Fruit fly (Drosophila melanogaster): ENCODE data around the gene Eip78C.

Eip78C gene

DNA sequence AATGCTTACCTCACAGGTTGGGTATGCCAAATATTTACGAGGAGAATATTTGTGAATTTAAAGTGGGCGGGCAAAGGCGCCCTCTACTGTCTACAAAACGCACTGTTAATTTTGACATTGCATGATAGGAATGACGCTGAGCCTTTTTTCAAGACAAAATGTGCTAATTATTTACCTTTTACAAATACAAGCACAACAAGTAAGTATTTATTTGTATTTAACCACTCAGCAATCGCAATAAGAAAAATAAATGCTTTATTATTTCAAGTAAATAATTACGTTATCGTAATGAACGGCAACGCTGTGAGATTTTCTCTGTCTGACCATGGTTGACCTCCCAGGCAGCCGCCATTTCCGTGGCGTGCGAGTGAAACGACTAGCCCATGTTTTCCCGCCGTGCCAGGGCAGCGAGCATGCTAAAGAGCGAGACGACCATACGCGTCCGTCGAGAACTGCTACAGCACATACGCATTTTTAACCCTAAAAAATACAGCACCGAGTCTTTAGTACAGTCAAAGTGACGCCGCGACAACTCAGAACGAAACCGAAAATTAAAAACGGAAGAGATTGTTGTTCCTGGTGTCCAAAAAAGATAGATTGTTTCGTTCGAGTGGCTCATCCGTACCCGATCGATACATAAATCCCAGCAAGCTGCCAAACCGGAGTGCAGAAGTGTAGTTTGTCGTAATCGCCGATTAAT, 59.4 kb downstream of the Eip78C start, which contains the start of the genes CG12974 and pzg (continued):
- TF ChIP-seq tin (GFP tag; optimal IDR thresholded peaks at IDR 0.05) (peak; percentile 64), otp (GFP tag; IDR thresholded peaks at IDR 0.05) (peak; percentile 62; the same call in 1 of the 3 replicates), MBD-R2 (GFP tag; IDR thresholded peaks at IDR 0.05) (peak; percentile 72; the same call in 1 of the 2 replicates), CG8944 (GFP tag; optimal IDR thresholded peaks at IDR 0.05) (peak; percentile 48), mam (GFP tag; optimal IDR thresholded peaks at IDR 0.05) (peak; percentile 65), kay (GFP tag; optimal IDR thresholded peaks at IDR 0.05) (peak; percentile 10), salm (tag; optimal IDR thresholded peaks at IDR 0.05) (peak; percentile 15), tll (GFP tag; optimal IDR thresholded peaks at IDR 0.05) (peak; percentile 37 to 71), CG11696 (GFP tag; IDR thresholded peaks at IDR 0.05) (no peak), vvl (GFP tag; IDR thresholded peaks at IDR 0.05) (peak; percentile 83), btn (GFP tag; optimal IDR thresholded peaks at IDR 0.05) (no peak), seq (GFP tag; IDR thresholded peaks at IDR 0.05) (peak; percentile 75), CG4404 (GFP tag; IDR thresholded peaks at IDR 0.05) (peak; percentile 95), sens-2 (GFP tag; IDR thresholded peaks at IDR 0.05) (peak; percentile 30; the same call in 1 of the 2 replicates), CG17385 (GFP tag; optimal IDR thresholded peaks at IDR 0.05) (peak; percentile 19), CG11247 (GFP tag; IDR thresholded peaks at IDR 0.05) (peak; percentile 73), Vsx1 (GFP tag; optimal IDR thresholded peaks at IDR 0.05) (peak; percentile 61), Hand (GFP tag; optimal IDR thresholded peaks at IDR 0.05) (no peak), GATAe (GFP tag; conservative IDR thresholded peaks at IDR 0.05) (no peak), bbx (GFP tag; IDR thresholded peaks at IDR 0.05; ENCODE audit: partially characterized antibody) (peak; percentile 60; the same call in 1 of the 2 replicates), CG11456 (GFP tag; IDR thresholded peaks at IDR 0.05) (peak; percentile 83), CG2116 (GFP tag; optimal IDR thresholded peaks at IDR 0.05) (peak; percentile 69), CG2202 (tag; optimal IDR thresholded peaks at IDR 0.05) (peak; percentile 7), Mes4 (GFP tag; optimal IDR thresholded peaks at IDR 0.05) (peak; percentile 79), CG13894 (tag; optimal IDR thresholded peaks at IDR 0.05) (peak; percentile 60), gsb-n (tag; optimal IDR thresholded peaks at IDR 0.05) (peak; percentile 54), CG3838 (GFP tag; optimal IDR thresholded peaks at IDR 0.05) (peak; percentile 50), ash1 (GFP tag; optimal IDR thresholded peaks at IDR 0.05) (no peak), CG13624 (GFP tag; optimal IDR thresholded peaks at IDR 0.05) (peak; percentile 69), zen2 (GFP tag; IDR thresholded peaks at IDR 0.05; ENCODE audit: partially characterized antibody) (no peak), Dip2 (GFP tag; IDR thresholded peaks at IDR 0.05) (peak; percentile 62), CG12236 (GFP tag; optimal IDR thresholded peaks at IDR 0.05) (peak; percentile 48), dm (GFP tag; optimal IDR thresholded peaks at IDR 0.05) (peak; percentile 84), CG9215 (GFP tag; IDR thresholded peaks at IDR 0.05) (peak; percentile 84), klu (GFP tag; IDR thresholded peaks at IDR 0.05) (peak; percentile 82), p53 (GFP tag; optimal IDR thresholded peaks at IDR 0.05) (no peak), fru (optimal IDR thresholded peaks at IDR 0.05) (no peak), tgo (GFP tag; IDR thresholded peaks at IDR 0.05) (peak; percentile 86), CG10321 (GFP tag; IDR thresholded peaks at IDR 0.05) (peak; percentile 99), jing (GFP tag; optimal IDR thresholded peaks at IDR 0.05) (peak; percentile 69), org-1 (GFP tag; optimal IDR thresholded peaks at IDR 0.05) (peak; percentile 21), cad (GFP tag; optimal IDR thresholded peaks at IDR 0.05) (no peak), ara (GFP tag; IDR thresholded peaks at IDR 0.05) (peak; percentile 82), CG7786 (GFP tag; optimal IDR thresholded peaks at IDR 0.05) (peak; percentile 67), repo (GFP tag; optimal IDR thresholded peaks at IDR 0.05) (peak; percentile 51), unc-4 (GFP tag; IDR thresholded peaks at IDR 0.05; ENCODE audit: partially characterized antibody) (peak; percentile 52), chinmo (GFP tag; IDR thresholded peaks at IDR 0.05; ENCODE audit: partially characterized antibody) (0 out of 4 replicates have a peak, but pooled peaks have one; percentile 45), grn (GFP tag; optimal IDR thresholded peaks at IDR 0.05) (no peak), CG32767 (GFP tag; IDR thresholded peaks at IDR 0.05) (peak; percentile 48; the same call in 1 of the 2 replicates), zfh1 (GFP tag; IDR thresholded peaks at IDR 0.05) (peak; percentile 78), CG9817 (tag; optimal IDR thresholded peaks at IDR 0.05) (peak; percentile 87)

All from whole organism, embryonic.